Worm (Caenorhabditis elegans) whole organism, L3 larva: ENCODE data around the gene clc-1.

Source experiments
- R02D3.7 ChIP-seq: fragments of 150-350 bp; optimal IDR thresholded peaks from 2 replicates; lab custom pipeline; 2014; ENCODE audit warnings: missing biosample characterization, missing genetic modification characterization
- ama-1 ChIP-seq: fragments of 150-350 bp; optimal IDR thresholded peaks from 2 replicates; lab custom pipeline; 2018
- ceh-82 ChIP-seq: fragments of 150-350 bp; optimal IDR thresholded peaks from 2 replicates; lab custom pipeline; 2014; ENCODE audit warnings: missing biosample characterization, missing genetic modification characterization
- elt-1 ChIP-seq: fragments of 150-350 bp; optimal IDR thresholded peaks from 2 replicates; lab custom pipeline; 2014; ENCODE audit warnings: missing biosample characterization, missing genetic modification characterization
- elt-2 ChIP-seq: sonication (generic microtip); optimal IDR thresholded peaks from 2 replicates; lab custom pipeline; 2016; ENCODE audit warnings: missing genetic modification reagents, mild to moderate bottlenecking, missing genetic modification characterization, missing compliant biosample characterization
- elt-3 ChIP-seq, 3 experiments: fragments of 150-350 bp in 1 of 3; sonication (generic microtip) in 2 of 3; optimal IDR thresholded peaks; 2 replicates in 2 of 3; 4 replicates in 1 of 3; lab custom pipeline; 2014 to 2017; ENCODE audit warnings: missing biosample characterization in 3 of 3, missing genetic modification characterization in 3 of 3
- fos-1 ChIP-seq: fragments of 150-350 bp; optimal IDR thresholded peaks from 2 replicates; lab custom pipeline; 2014; ENCODE audit warnings: missing biosample characterization, missing genetic modification characterization
- snpc-4 ChIP-seq: fragments of 150-350 bp; optimal IDR thresholded peaks from 2 replicates; lab custom pipeline; 2014; ENCODE audit warnings: missing biosample characterization, missing genetic modification characterization
- tbx-2 ChIP-seq: sonication (generic microtip); optimal IDR thresholded peaks from 2 replicates; lab custom pipeline; 2016; ENCODE audit warnings: mild to moderate bottlenecking, missing genetic modification characterization, missing compliant biosample characterization
- unc-62 ChIP-seq: fragments of 150-350 bp; sonication (generic microtip); optimal IDR thresholded peaks from 4 replicates; lab custom pipeline; 2014; ENCODE audit warnings: missing biosample characterization, missing genetic modification reagents, missing genetic modification characterization

- TF ChIP-seq ama-1 (lab: Kevin White, UChicago) (peak; percentile 3), elt-2 (tag; lab: Kevin White, UChicago) (no peak), fos-1 (tag; lab: Kevin White, UChicago) (no peak), elt-1 (tag; lab: Kevin White, UChicago) (no peak), R02D3.7 (no peak), ceh-82 (tag; lab: Kevin White, UChicago) (no peak), unc-62 (GFP tag; lab: Kevin White, UChicago) (no peak), elt-3 (tag; optimal IDR thresholded peaks at IDR 0.05; lab: Kevin White, UChicago) (no peak), tbx-2 (tag; lab: Kevin White, UChicago) (no peak), snpc-4 (tag; lab: Kevin White, UChicago) (no peak)
Observed at ce11 chrX:11035563-11035962, 11.7 kb upstream of the clc-1 start.
